Fruit fly (Drosophila melanogaster): ENCODE data around the gene Jhbp7.
A peak's percentile ranks its signal among the peaks of the same experiment; 100 is the strongest.

Jhbp7 gene

dm6 chr3R:25205413-25205977, 31.9 kb upstream of the Jhbp7 start (continued):
- TF ChIP-seq lz (GFP tag; optimal IDR thresholded peaks at IDR 0.05), result no peak
- no peak for TF ChIP-seq Ets21C (GFP tag; optimal IDR thresholded peaks at IDR 0.05)
- no peak for TF ChIP-seq CG6276 (GFP tag; optimal IDR thresholded peaks at IDR 0.05)
- TF ChIP-seq fd85E (GFP tag; optimal IDR thresholded peaks at IDR 0.05), result no peak
- TF ChIP-seq CG8632 (GFP tag; optimal IDR thresholded peaks at IDR 0.05), result no peak
- TF ChIP-seq CG31627 (GFP tag; optimal IDR thresholded peaks at IDR 0.05), result no peak
- TF ChIP-seq CG6808 (GFP tag; optimal IDR thresholded peaks at IDR 0.05), result no peak
- TF ChIP-seq ss (GFP tag; optimal IDR thresholded peaks at IDR 0.05), result peak; percentile 33 to 94
- no peak for TF ChIP-seq Eip93F (GFP tag; optimal IDR thresholded peaks at IDR 0.05)
- no peak for TF ChIP-seq CG6163 (GFP tag; IDR thresholded peaks at IDR 0.05)
- TF ChIP-seq Sox102F (GFP tag; optimal IDR thresholded peaks at IDR 0.05), result peak; percentile 9
- TF ChIP-seq CG11762 (GFP tag; optimal IDR thresholded peaks at IDR 0.05; ENCODE audit: insufficient read depth), result no peak
- no peak for TF ChIP-seq svp (GFP tag)
- TF ChIP-seq CG9139 (GFP tag; optimal IDR thresholded peaks at IDR 0.05), result peak; percentile 42

DNA sequence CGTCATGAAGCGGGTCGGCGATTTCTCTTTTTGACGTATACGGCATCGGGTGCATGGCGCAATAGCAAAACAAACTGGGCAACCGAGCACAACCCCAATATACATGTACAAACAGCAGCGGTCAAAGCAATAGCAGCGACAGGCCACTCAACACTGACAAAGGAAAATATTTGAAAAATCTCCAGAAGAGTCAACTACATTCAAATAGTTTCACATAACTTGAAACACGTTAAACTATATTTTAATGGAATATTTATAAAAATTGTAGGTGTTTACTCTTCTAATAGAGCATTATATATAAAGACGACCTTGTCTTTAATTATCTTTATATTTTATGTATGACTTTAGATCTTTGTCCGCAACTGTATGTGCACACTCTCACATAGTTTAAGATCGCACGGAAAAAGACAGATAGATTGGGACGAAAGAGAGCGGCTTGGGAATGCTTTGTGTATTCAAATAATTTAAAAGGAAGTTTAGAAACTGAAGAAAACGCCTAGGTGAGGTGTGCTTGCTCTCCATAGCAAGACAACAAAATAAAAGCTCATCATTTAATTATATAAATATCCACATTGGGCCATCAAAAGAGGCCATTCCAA, 29.9 kb upstream of the Jhbp7 start:
- TF ChIP-seq CG8119 (GFP tag; IDR thresholded peaks at IDR 0.05), result peak; percentile 94
- TF ChIP-seq Hr4 (GFP tag; optimal IDR thresholded peaks at IDR 0.05), result peak; percentile 89
- TF ChIP-seq fd59A (GFP tag; optimal IDR thresholded peaks at IDR 0.05), result peak; percentile 82
- peak; percentile 89 for TF ChIP-seq net (GFP tag; optimal IDR thresholded peaks at IDR 0.05)
- peak; percentile 89 for TF ChIP-seq OdsH (GFP tag; optimal IDR thresholded peaks at IDR 0.05)
- peak; percentile 88 for TF ChIP-seq CG6808 (GFP tag; optimal IDR thresholded peaks at IDR 0.05)
- TF ChIP-seq Eip75B (GFP tag; optimal IDR thresholded peaks at IDR 0.05), result peak; percentile 80
- TF ChIP-seq topi (GFP tag; optimal IDR thresholded peaks at IDR 0.05), result peak; percentile 69
- peak; percentile 87 for TF ChIP-seq CG10631 (GFP tag; optimal IDR thresholded peaks at IDR 0.05)
- peak; percentile 93 for TF ChIP-seq CG15336 (GFP tag; IDR thresholded peaks at IDR 0.05)
- TF ChIP-seq CG6854 (GFP tag; optimal IDR thresholded peaks at IDR 0.05), result peak; percentile 22
- peak; percentile 85 for TF ChIP-seq CG34406 (GFP tag; optimal IDR thresholded peaks at IDR 0.05)
- peak; percentile 89 for TF ChIP-seq CG6276 (GFP tag; optimal IDR thresholded peaks at IDR 0.05)
- TF ChIP-seq dac (GFP tag; optimal IDR thresholded peaks at IDR 0.05), result peak; percentile 82
- TF ChIP-seq Sox102F (GFP tag; optimal IDR thresholded peaks at IDR 0.05), result peak; percentile 74
- TF ChIP-seq CG32006 (GFP tag; optimal IDR thresholded peaks at IDR 0.05), result peak; percentile 91
- TF ChIP-seq Eip78C (GFP tag), result peak; percentile 95
- peak; percentile 84 for TF ChIP-seq pdm3 (GFP tag; optimal IDR thresholded peaks at IDR 0.05)
- peak; percentile 88 for TF ChIP-seq CG10669 (GFP tag; optimal IDR thresholded peaks at IDR 0.05)
- TF ChIP-seq CG8319 (GFP tag; optimal IDR thresholded peaks at IDR 0.05), result peak; percentile 62
- peak; percentile 61 for TF ChIP-seq Sox15 (GFP tag; optimal IDR thresholded peaks at IDR 0.05)
- TF ChIP-seq lz (GFP tag; optimal IDR thresholded peaks at IDR 0.05), result peak; percentile 71
- peak; percentile 35 for TF ChIP-seq fd85E (GFP tag; optimal IDR thresholded peaks at IDR 0.05)
- no peak for TF ChIP-seq Blimp-1 (GFP tag; optimal IDR thresholded peaks at IDR 0.05)
- TF ChIP-seq CG11294 (GFP tag; IDR thresholded peaks at IDR 0.05), result peak; percentile 70
- TF ChIP-seq CG11762 (GFP tag; optimal IDR thresholded peaks at IDR 0.05; ENCODE audit: insufficient read depth), result peak; percentile 77
- TF ChIP-seq ss (GFP tag; optimal IDR thresholded peaks at IDR 0.05), result peak; percentile 80 to 82
- TF ChIP-seq CG7368 (GFP tag; optimal IDR thresholded peaks at IDR 0.05), result peak; percentile 64
- peak; percentile 76 for TF ChIP-seq Met (GFP tag; optimal IDR thresholded peaks at IDR 0.05)
- peak; percentile 79 for TF ChIP-seq Lpt (GFP tag; optimal IDR thresholded peaks at IDR 0.05)
- TF ChIP-seq Ets21C (GFP tag; optimal IDR thresholded peaks at IDR 0.05), result peak; percentile 53
- TF ChIP-seq fkh (GFP tag; optimal IDR thresholded peaks at IDR 0.05), result peak; percentile 11
- TF ChIP-seq CG4318 (GFP tag; optimal IDR thresholded peaks at IDR 0.05), result peak; percentile 75
- TF ChIP-seq achi (GFP tag; optimal IDR thresholded peaks at IDR 0.05), result peak; percentile 87
- peak; percentile 81 for TF ChIP-seq esn (GFP tag; optimal IDR thresholded peaks at IDR 0.05)
- no peak for TF ChIP-seq Eip93F (GFP tag; optimal IDR thresholded peaks at IDR 0.05)
- TF ChIP-seq CG8632 (GFP tag; optimal IDR thresholded peaks at IDR 0.05), result peak; percentile 83
- TF ChIP-seq Sox14 (GFP tag; optimal IDR thresholded peaks at IDR 0.05), result peak; percentile 84
- TF ChIP-seq CG3919 (GFP tag; optimal IDR thresholded peaks at IDR 0.05), result peak; percentile 89
- TF ChIP-seq eg (GFP tag; IDR thresholded peaks at IDR 0.05), result peak; percentile 90
- peak; percentile 87 for TF ChIP-seq CG6163 (GFP tag; IDR thresholded peaks at IDR 0.05)
- TF ChIP-seq acj6 (GFP tag; optimal IDR thresholded peaks at IDR 0.05), result peak; percentile 83
- peak; percentile 63 for TF ChIP-seq CG16779 (tag; optimal IDR thresholded peaks at IDR 0.05)
- TF ChIP-seq CG9139 (GFP tag; optimal IDR thresholded peaks at IDR 0.05), result peak; percentile 76
